Worm (Caenorhabditis elegans): ENCODE results near the gene C04F6.7.

DNA sequence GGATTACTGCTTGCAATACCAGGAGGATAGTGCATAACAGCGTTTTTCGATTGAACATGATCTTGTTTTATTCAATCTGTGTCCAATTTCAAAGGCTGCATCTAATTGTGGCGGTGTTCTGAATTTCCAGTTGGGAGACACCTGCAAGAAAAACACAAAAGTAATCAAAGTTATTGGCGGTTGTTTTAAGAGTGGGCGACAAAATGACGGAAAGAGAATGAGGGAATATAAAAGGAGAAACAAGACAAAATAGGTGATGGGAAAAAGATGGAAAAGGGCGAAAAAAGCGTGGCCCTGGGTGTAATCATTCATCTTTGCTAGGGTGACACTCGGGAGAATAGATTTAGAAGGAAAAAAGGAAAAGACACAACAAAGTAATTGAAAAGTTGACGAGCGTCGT, 46.8 kb upstream of the C04F6.7 start, which contains the start of the genes ZK377.15 and sax-3:
- no peak for TF ChIP-seq F23B12.7 (tag; optimal IDR thresholded peaks at IDR 0.05; ENCODE audit: insufficient read depth)
- TF ChIP-seq akir-1 (GFP tag; optimal IDR thresholded peaks at IDR 0.05) = no peak
- TF ChIP-seq lsy-27 (tag; optimal IDR thresholded peaks at IDR 0.05; ENCODE audit: borderline replicate concordance, insufficient read depth) = no peak
- TF ChIP-seq F39B2.1 (GFP tag; IDR thresholded peaks at IDR 0.05) = no peak
- TF ChIP-seq snpc-3.4 (tag; optimal IDR thresholded peaks at IDR 0.05) = no peak

Measured in whole organism, young adult.